Worm (Caenorhabditis elegans) whole organism, L1 larva: ENCODE data around the gene hpr-9.

Experiments used
- F16B12.6 ChIP-seq: fragments of 150-350 bp; optimal IDR thresholded peaks from 2 replicates; lab custom pipeline; 2014; ENCODE audit warnings: missing biosample characterization, missing genetic modification characterization
- Y116A8C.19 ChIP-seq: sonication (generic microtip); optimal IDR thresholded peaks from 2 replicates; lab custom pipeline; 2016; ENCODE audit warnings: missing compliant biosample characterization, missing genetic modification characterization, borderline replicate concordance
- alr-1 ChIP-seq: fragments of 200-800 bp; sonication (Bioruptor generic); optimal IDR thresholded peaks from 2 replicates; lab custom pipeline; 2018; ENCODE audit warnings: borderline replicate concordance, mild to moderate bottlenecking, missing genetic modification characterization, missing compliant biosample characterization
- blmp-1 ChIP-seq: fragments of 150-350 bp; optimal IDR thresholded peaks from 2 replicates; lab custom pipeline; 2014; ENCODE audit warnings: missing biosample characterization, missing genetic modification characterization
- dpl-1 ChIP-seq, 3 experiments: fragments of 150-350 bp in 2 of 3; sonication (generic microtip) in 1 of 3; optimal IDR thresholded peaks; 2 replicates each; lab custom pipeline; 2014 to 2017; ENCODE audit warnings: missing biosample characterization in 3 of 3, missing genetic modification characterization in 3 of 3, missing genetic modification reagents in 3 of 3
- dsc-1 ChIP-seq: sonication (generic microtip); optimal IDR thresholded peaks from 2 replicates; lab custom pipeline; 2016; ENCODE audit warnings: mild to moderate bottlenecking, missing genetic modification characterization, missing compliant biosample characterization
- efl-1 ChIP-seq, 4 experiments: fragments of 150-350 bp; optimal IDR thresholded peaks in 3 of 4; peaks in 1 of 4; 1 replicate in 1 of 4; 2 replicates in 3 of 4; lab custom pipeline; 2014; ENCODE audit warnings: missing biosample characterization in 2 of 4, missing genetic modification characterization in 2 of 4, missing genetic modification reagents in 2 of 4
- egl-13 ChIP-seq: sonication (generic microtip); optimal IDR thresholded peaks from 2 replicates; lab custom pipeline; 2016; ENCODE audit warnings: missing genotype, missing genetic modification reagents, missing genetic modification characterization, missing compliant biosample characterization
- egl-27 ChIP-seq, 2 experiments: fragments of 150-350 bp in 1 of 2; sonication (generic microtip); optimal IDR thresholded peaks; 3 replicates each; lab custom pipeline; 2017 to 2018; ENCODE audit warnings: missing biosample characterization in 2 of 2, missing genetic modification characterization in 2 of 2, missing genetic modification reagents in 2 of 2
- elt-2 ChIP-seq: sonication (generic microtip); optimal IDR thresholded peaks from 2 replicates; lab custom pipeline; 2016; ENCODE audit warnings: missing genetic modification characterization, mild to moderate bottlenecking, inconsistent platforms, missing compliant biosample characterization, missing genetic modification reagents
- elt-3 ChIP-seq, 6 experiments: fragments of 150-350 bp in 1 of 6; sonication (generic microtip); optimal IDR thresholded peaks; 2 replicates each; lab custom pipeline; 2017 to 2018; ENCODE audit warnings: missing biosample characterization in 6 of 6, missing genetic modification characterization in 6 of 6, inconsistent platforms in 1 of 6
- ets-5 ChIP-seq: fragments of 200-800 bp; sonication (Bioruptor generic); IDR thresholded peaks from 2 replicates; pipeline ENCODE4 v1.3.6; 2022; ENCODE audit warnings: missing genetic modification characterization, missing compliant biosample characterization
- fkh-8 ChIP-seq: sonication (generic microtip); optimal IDR thresholded peaks from 2 replicates; lab custom pipeline; 2016; ENCODE audit warnings: mild to moderate bottlenecking, missing genetic modification characterization, missing compliant biosample characterization
- fos-1 ChIP-seq: fragments of 150-350 bp; optimal IDR thresholded peaks from 2 replicates; lab custom pipeline; 2014; ENCODE audit warnings: missing biosample characterization, missing genetic modification characterization
- grh-1 ChIP-seq: fragments of 200-800 bp; sonication (Bioruptor generic); IDR thresholded peaks from 2 replicates; pipeline ENCODE4 v1.3.6; 2022; ENCODE audit warnings: missing genetic modification reagents, missing genetic modification characterization, missing compliant biosample characterization
- hlh-4 ChIP-seq: sonication (generic microtip); optimal IDR thresholded peaks from 2 replicates; lab custom pipeline; 2016; ENCODE audit warnings: mild to moderate bottlenecking, missing genetic modification characterization, missing compliant biosample characterization
- irx-1 ChIP-seq: sonication (generic microtip); optimal IDR thresholded peaks from 2 replicates; lab custom pipeline; 2016; ENCODE audit warnings: missing genetic modification characterization, missing compliant biosample characterization
- jun-1 ChIP-seq: fragments of 150-350 bp; optimal IDR thresholded peaks from 2 replicates; lab custom pipeline; 2014; ENCODE audit warnings: missing biosample characterization, missing genetic modification reagents, missing genetic modification characterization
- lin-13 ChIP-seq: fragments of 150-350 bp; optimal IDR thresholded peaks from 2 replicates; lab custom pipeline; 2014; ENCODE audit warnings: missing biosample characterization, missing genetic modification reagents, missing genetic modification characterization
- lin-14 ChIP-seq: fragments of 200-800 bp; sonication (Bioruptor generic); optimal IDR thresholded peaks from 2 replicates; lab custom pipeline; 2018; ENCODE audit warnings: mild to moderate bottlenecking, missing genetic modification characterization, moderate library complexity, missing compliant biosample characterization
- lin-15B ChIP-seq: fragments of 150-350 bp; sonication (generic microtip); optimal IDR thresholded peaks from 3 replicates; lab custom pipeline; 2014; ENCODE audit warnings: missing biosample characterization, missing genetic modification characterization
- lin-35 ChIP-seq, 2 experiments: fragments of 150-350 bp; optimal IDR thresholded peaks; 2 replicates each; lab custom pipeline; 2014; ENCODE audit warnings: missing biosample characterization in 2 of 2, missing genetic modification characterization in 2 of 2, missing genetic modification reagents in 2 of 2
- lir-3 ChIP-seq: sonication (generic microtip); optimal IDR thresholded peaks from 2 replicates; lab custom pipeline; 2016; ENCODE audit warnings: mild to moderate bottlenecking, missing genetic modification characterization, moderate library complexity, missing compliant biosample characterization; ENCODE audit not compliant: poor library complexity
- lsy-2 ChIP-seq, 2 experiments: fragments of 150-350 bp; optimal IDR thresholded peaks; 2 replicates each; lab custom pipeline; 2014; ENCODE audit warnings: missing biosample characterization in 2 of 2, missing genetic modification characterization in 2 of 2
- mab-9 ChIP-seq: fragments of 200-800 bp; sonication (Bioruptor generic); IDR thresholded peaks from 2 replicates; pipeline ENCODE4 v1.3.6; 2022; ENCODE audit warnings: missing genetic modification reagents, missing genetic modification characterization, missing compliant biosample characterization
- mef-2 ChIP-seq: fragments of 150-350 bp; optimal IDR thresholded peaks from 2 replicates; lab custom pipeline; 2014; ENCODE audit warnings: missing biosample characterization, missing genetic modification characterization
- mep-1 ChIP-seq: fragments of 150-350 bp; optimal IDR thresholded peaks from 2 replicates; lab custom pipeline; 2014; ENCODE audit warnings: missing biosample characterization, missing genetic modification characterization
- nhr-11 ChIP-seq: fragments of 150-350 bp; optimal IDR thresholded peaks from 2 replicates; lab custom pipeline; 2014; ENCODE audit warnings: missing biosample characterization, missing genetic modification characterization
- nhr-12 ChIP-seq: sonication (generic microtip); optimal IDR thresholded peaks from 2 replicates; lab custom pipeline; 2017; ENCODE audit warnings: missing biosample characterization, missing genetic modification characterization
- nhr-19 ChIP-seq: fragments of 200-800 bp; sonication (Bioruptor generic); conservative IDR thresholded peaks from 2 replicates; pipeline ENCODE4 v1.3.6; 2022; ENCODE audit warnings: missing genetic modification characterization, missing compliant biosample characterization
- nhr-20 ChIP-seq: sonication (generic microtip); optimal IDR thresholded peaks from 2 replicates; lab custom pipeline; 2016; ENCODE audit warnings: mild to moderate bottlenecking, missing genetic modification characterization, missing compliant biosample characterization
- nhr-237 ChIP-seq: fragments of 150-350 bp; optimal IDR thresholded peaks from 2 replicates; lab custom pipeline; 2014; ENCODE audit warnings: missing biosample characterization, missing genetic modification characterization
- nhr-28 ChIP-seq: fragments of 150-350 bp; optimal IDR thresholded peaks from 2 replicates; lab custom pipeline; 2014; ENCODE audit warnings: missing biosample characterization, missing genetic modification characterization
- nhr-47 ChIP-seq: sonication (generic microtip); optimal IDR thresholded peaks from 2 replicates; lab custom pipeline; 2016; ENCODE audit warnings: mild to moderate bottlenecking, missing genetic modification characterization, moderate library complexity, missing compliant biosample characterization
- nhr-71 ChIP-seq: sonication (generic microtip); optimal IDR thresholded peaks from 2 replicates; lab custom pipeline; 2016; ENCODE audit warnings: mild to moderate bottlenecking, missing genetic modification characterization, moderate library complexity, missing compliant biosample characterization
- nhr-76 ChIP-seq: sonication (generic microtip); optimal IDR thresholded peaks from 2 replicates; lab custom pipeline; 2017; ENCODE audit warnings: missing biosample characterization, missing genetic modification characterization
- nhr-84 ChIP-seq: sonication (generic microtip); optimal IDR thresholded peaks from 2 replicates; lab custom pipeline; 2017; ENCODE audit warnings: missing biosample characterization, missing genetic modification characterization
- pax-3 ChIP-seq: fragments of 200-800 bp; sonication (Bioruptor generic); optimal IDR thresholded peaks from 2 replicates; lab custom pipeline; 2018; ENCODE audit warnings: mild to moderate bottlenecking, missing genetic modification characterization, moderate library complexity, missing compliant biosample characterization
- rnt-1 ChIP-seq: sonication (generic microtip); optimal IDR thresholded peaks from 2 replicates; lab custom pipeline; 2016; ENCODE audit warnings: mild to moderate bottlenecking, missing genetic modification characterization, moderate library complexity, missing compliant biosample characterization
- skn-1 ChIP-seq: fragments of 150-350 bp; optimal IDR thresholded peaks from 2 replicates; lab custom pipeline; 2014; ENCODE audit warnings: missing biosample characterization, missing genetic modification characterization
- snu-23 ChIP-seq: sonication (generic microtip); optimal IDR thresholded peaks from 2 replicates; lab custom pipeline; 2016; ENCODE audit warnings: missing genetic modification characterization, missing compliant biosample characterization
- sox-4 ChIP-seq: sonication (generic microtip); optimal IDR thresholded peaks from 2 replicates; lab custom pipeline; 2016; ENCODE audit warnings: missing genetic modification characterization, missing compliant biosample characterization
- sptf-1 ChIP-seq: fragments of 150-350 bp; optimal IDR thresholded peaks from 2 replicates; lab custom pipeline; 2014; ENCODE audit warnings: missing biosample characterization, missing genetic modification characterization
- sup-37 ChIP-seq: fragments of 200-800 bp; sonication (Bioruptor generic); optimal IDR thresholded peaks from 2 replicates; lab custom pipeline; 2018; ENCODE audit warnings: mild to moderate bottlenecking, missing genetic modification characterization, missing compliant biosample characterization
- swsn-7 ChIP-seq: sonication (generic microtip); optimal IDR thresholded peaks from 2 replicates; lab custom pipeline; 2016; ENCODE audit warnings: missing genetic modification characterization, missing compliant biosample characterization
- tbx-2 ChIP-seq: sonication (generic microtip); optimal IDR thresholded peaks from 2 replicates; lab custom pipeline; 2016; ENCODE audit warnings: missing genetic modification characterization, missing compliant biosample characterization
- unc-86 ChIP-seq: sonication (generic microtip); optimal IDR thresholded peaks from 2 replicates; lab custom pipeline; 2016; ENCODE audit warnings: missing genetic modification characterization, missing compliant biosample characterization
- unc-98 ChIP-seq: fragments of 200-800 bp; sonication (Bioruptor generic); IDR thresholded peaks from 2 replicates; pipeline ENCODE4 v1.3.6; 2022; ENCODE audit warnings: missing genetic modification characterization, missing compliant biosample characterization
- zag-1 ChIP-seq: fragments of 150-350 bp; optimal IDR thresholded peaks from 2 replicates; lab custom pipeline; 2014; ENCODE audit warnings: missing biosample characterization, missing genetic modification characterization
- zip-4 ChIP-seq: fragments of 200-800 bp; sonication (Bioruptor generic); optimal IDR thresholded peaks from 2 replicates; lab custom pipeline; 2018; ENCODE audit warnings: mild to moderate bottlenecking, missing genetic modification characterization, moderate library complexity, missing compliant biosample characterization

Gene hpr-9

DNA sequence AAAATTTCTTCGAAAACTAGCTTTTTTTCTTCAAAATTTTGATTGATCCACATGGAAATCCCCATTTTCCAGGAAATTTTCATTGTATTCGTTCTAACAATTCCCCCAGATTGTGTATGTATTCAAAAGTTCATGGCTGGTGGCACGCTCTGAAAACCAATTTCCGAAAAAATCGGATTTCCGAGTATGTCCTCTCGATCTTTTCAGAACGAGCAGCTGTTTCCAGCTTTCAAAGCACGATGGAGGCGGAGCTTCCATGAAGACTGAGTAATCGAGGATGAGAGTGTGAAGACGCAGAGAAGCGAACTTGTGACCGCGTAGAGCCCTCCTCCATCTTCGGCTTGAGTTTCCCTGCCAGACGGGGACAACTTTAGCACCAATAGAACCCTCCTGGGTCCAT lies 17.0 kb upstream of the hpr-9 start:
- no peak for TF ChIP-seq unc-98
- peak; percentile 4 for TF ChIP-seq F16B12.6 (tag; lab: Kevin White, UChicago)
- no peak for TF ChIP-seq lsy-2 (tag; optimal IDR thresholded peaks at IDR 0.05; lab: Kevin White, UChicago)
- no peak for TF ChIP-seq nhr-237 (tag; lab: Kevin White, UChicago)
- no peak for TF ChIP-seq sox-4 (tag; lab: Kevin White, UChicago)
- TF ChIP-seq Y116A8C.19: no peak
- no peak for TF ChIP-seq nhr-11 (tag; lab: Kevin White, UChicago)
- TF ChIP-seq elt-3 (tag; optimal IDR thresholded peaks at IDR 0.05; lab: Kevin White, UChicago): no peak
- peak; percentile 13 for TF ChIP-seq swsn-7 (tag; lab: Kevin White, UChicago)
- no peak for TF ChIP-seq dpl-1 (GFP tag; optimal IDR thresholded peaks at IDR 0.05; lab: Kevin White, UChicago)
- no peak for TF ChIP-seq nhr-28 (tag; lab: Kevin White, UChicago)
- no peak for TF ChIP-seq zag-1 (tag; lab: Kevin White, UChicago)
- TF ChIP-seq blmp-1: no peak
- peak; percentile 24 for TF ChIP-seq mef-2
- no peak for TF ChIP-seq snu-23 (GFP tag; lab: Kevin White, UChicago)
- TF ChIP-seq nhr-76: no peak
- TF ChIP-seq ets-5 (GFP tag; lab: Robert Waterston, UW): no peak
- TF ChIP-seq rnt-1: no peak
- no peak for TF ChIP-seq jun-1 (tag; lab: Kevin White, UChicago)
- TF ChIP-seq nhr-19: no peak
- no peak for TF ChIP-seq unc-86
- no peak for TF ChIP-seq lin-15B (tag; lab: Kevin White, UChicago)
- no peak for TF ChIP-seq mep-1 (tag; lab: Kevin White, UChicago)
- no peak for TF ChIP-seq skn-1 (tag; lab: Kevin White, UChicago)
- TF ChIP-seq fkh-8 (tag; lab: Kevin White, UChicago): peak; percentile 98
- TF ChIP-seq nhr-84: no peak
- no peak for TF ChIP-seq sup-37 (GFP tag; lab: Kevin White, UChicago)
- peak; percentile 65 for TF ChIP-seq nhr-47 (tag; lab: Kevin White, UChicago)
- TF ChIP-seq lir-3: no peak
- TF ChIP-seq lin-35 (GFP tag; optimal IDR thresholded peaks at IDR 0.05; lab: Kevin White, UChicago): no peak
- no peak for TF ChIP-seq pax-3 (tag; lab: Kevin White, UChicago)
- TF ChIP-seq mab-9 (GFP tag; lab: Robert Waterston, UW): no peak
- TF ChIP-seq grh-1 (GFP tag; lab: Robert Waterston, UW): no peak
- TF ChIP-seq dsc-1 (tag; lab: Kevin White, UChicago): peak; percentile 51
- no peak for TF ChIP-seq sptf-1 (tag; lab: Kevin White, UChicago)
- TF ChIP-seq lin-13 (GFP tag; lab: Kevin White, UChicago): no peak
- TF ChIP-seq fos-1 (tag; lab: Kevin White, UChicago): no peak
- TF ChIP-seq efl-1 (optimal IDR thresholded peaks at IDR 0.05; lab: Kevin White, UChicago): no peak
- TF ChIP-seq efl-1 (GFP tag; optimal IDR thresholded peaks at IDR 0.05 in 1 of 2; lab: Kevin White, UChicago): no peak
- no peak for TF ChIP-seq tbx-2 (tag; lab: Kevin White, UChicago)
- peak; percentile 26 for TF ChIP-seq lin-14
- TF ChIP-seq egl-13 (tag; lab: Kevin White, UChicago): no peak
- no peak for TF ChIP-seq zip-4 (GFP tag; lab: Kevin White, UChicago)
- no peak for TF ChIP-seq nhr-20
- no peak for TF ChIP-seq egl-27 (tag; optimal IDR thresholded peaks at IDR 0.05; lab: Kevin White, UChicago)
- TF ChIP-seq alr-1: no peak
- peak; percentile 72 for TF ChIP-seq nhr-71 (tag; lab: Kevin White, UChicago)
- TF ChIP-seq hlh-4 (tag; lab: Kevin White, UChicago): no peak
- TF ChIP-seq nhr-12 (tag; lab: Kevin White, UChicago): no peak
- no peak for TF ChIP-seq irx-1 (tag; lab: Kevin White, UChicago)
- TF ChIP-seq elt-2 (tag; lab: Kevin White, UChicago): no peak
